Fruit fly (Drosophila melanogaster) whole organism, wandering third instar larva: ENCODE measurements around the gene CG42747.

Source experiments
- CG32264 ChIP-seq: fragments of 200-800 bp; sonication (Bioruptor generic); optimal IDR thresholded peaks from 2 replicates; lab custom pipeline; 2016; ENCODE audit warnings: missing biosample characterization, missing genetic modification characterization
- CrebA ChIP-seq: fragments of 200-800 bp; sonication (Bioruptor generic); optimal IDR thresholded peaks from 2 replicates; lab custom pipeline; 2016; ENCODE audit warnings: missing biosample characterization, mild to moderate bottlenecking, missing genetic modification characterization, borderline replicate concordance
- OdsH ChIP-seq: fragments of 200-800 bp; sonication (Bioruptor generic); optimal IDR thresholded peaks from 2 replicates; lab custom pipeline; 2016; ENCODE audit warnings: missing biosample characterization, mild to moderate bottlenecking, missing genetic modification characterization
- Rel ChIP-seq, 2 experiments: fragments of 200-800 bp; sonication (Bioruptor generic) in 1 of 2; optimal IDR thresholded peaks; 2 replicates in 1 of 2; 3 replicates in 1 of 2; lab custom pipeline; 2016 to 2019; ENCODE audit warnings: mild to moderate bottlenecking in 2 of 2, missing biosample characterization in 2 of 2, missing genetic modification characterization in 2 of 2, moderate library complexity in 1 of 2
- br ChIP-seq: fragments of 200-800 bp; sonication (Bioruptor generic); optimal IDR thresholded peaks from 2 replicates; lab custom pipeline; 2016; ENCODE audit warnings: missing biosample characterization, missing genetic modification characterization
- lola ChIP-seq: fragments of >200 bp; optimal IDR thresholded peaks from 2 replicates; lab custom pipeline; 2017; ENCODE audit warnings: missing biosample characterization, missing genetic modification characterization
- pan ChIP-seq: fragments of >200 bp; optimal IDR thresholded peaks from 2 replicates; lab custom pipeline; 2017
- tai ChIP-seq: sonication (Bioruptor generic); optimal IDR thresholded peaks from 2 replicates; lab custom pipeline; 2016; ENCODE audit warnings: missing biosample characterization, missing genetic modification characterization
- usp ChIP-seq: fragments of >200 bp; optimal IDR thresholded peaks from 2 replicates; lab custom pipeline; 2017; ENCODE audit warnings: missing biosample characterization, missing genetic modification characterization
- woc ChIP-seq: sonication (Bioruptor generic); optimal IDR thresholded peaks from 2 replicates; lab custom pipeline; 2016; ENCODE audit warnings: missing biosample characterization, mild to moderate bottlenecking, missing genetic modification characterization

dm6 chr3L:6449159-6449664, 48.8 kb downstream of the CG42747 start:
- TF ChIP-seq br (GFP tag; lab: Kevin White, UChicago): no peak
- no peak for TF ChIP-seq pan (lab: Kevin White, UChicago)
- no peak for TF ChIP-seq woc (GFP tag; lab: Kevin White, UChicago)
- no peak for TF ChIP-seq Rel (GFP tag; optimal IDR thresholded peaks at IDR 0.05; lab: Kevin White, UChicago)
- TF ChIP-seq Rel (tag; optimal IDR thresholded peaks at IDR 0.05; lab: Kevin White, UChicago): no peak
- TF ChIP-seq CG32264 (GFP tag; lab: Kevin White, UChicago): no peak
- no peak for TF ChIP-seq usp (GFP tag; lab: Kevin White, UChicago)
- TF ChIP-seq lola: no peak
- TF ChIP-seq OdsH: no peak
- no peak for TF ChIP-seq CrebA (GFP tag; lab: Kevin White, UChicago)
- no peak for TF ChIP-seq tai
